Worm (Caenorhabditis elegans) whole organism, L1 larva: ENCODE results near the gene twk-18.

ENCODE experiments used
- efl-1 ChIP-seq, 4 experiments: fragments of 150-350 bp; optimal IDR thresholded peaks in 3 of 4; peaks in 1 of 4; 1 replicate in 1 of 4; 2 replicates in 3 of 4; lab custom pipeline; 2014; ENCODE audit warnings: missing biosample characterization in 2 of 4, missing genetic modification characterization in 2 of 4, missing genetic modification reagents in 2 of 4
- elt-2 ChIP-seq: sonication (generic microtip); optimal IDR thresholded peaks from 2 replicates; lab custom pipeline; 2016; ENCODE audit warnings: missing genetic modification characterization, mild to moderate bottlenecking, inconsistent platforms, missing compliant biosample characterization, missing genetic modification reagents

DNA sequence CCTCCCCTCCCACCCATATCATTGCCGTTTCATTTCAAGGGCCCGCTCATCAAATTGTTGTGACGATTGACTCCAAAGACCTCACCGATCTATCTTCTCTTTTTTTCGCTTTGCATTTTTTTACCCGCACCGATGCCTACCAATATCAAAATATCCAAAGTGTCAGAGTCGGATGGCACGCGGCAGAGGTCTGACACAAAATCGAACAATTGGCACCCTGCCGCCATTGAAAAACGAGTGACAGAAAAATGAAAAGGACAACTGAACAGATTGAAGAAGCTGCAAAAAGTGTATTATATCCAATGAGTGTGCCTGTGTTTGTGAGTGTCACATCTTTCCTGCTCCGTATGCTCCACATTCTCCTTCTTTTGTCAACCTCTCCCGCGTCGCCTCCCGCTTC, 1.5 kb upstream of the twk-18 start:
- no peak for TF ChIP-seq efl-1 (optimal IDR thresholded peaks at IDR 0.05; lab: Kevin White, UChicago)
- no peak for TF ChIP-seq efl-1 (GFP tag; optimal IDR thresholded peaks at IDR 0.05 in 1 of 2; lab: Kevin White, UChicago)
- TF ChIP-seq elt-2 (tag; lab: Kevin White, UChicago) = no peak
